Fruit fly (Drosophila melanogaster) whole organism, embryonic: ENCODE measurements around the gene CG5611.
A peak's percentile ranks its signal among the peaks of the same experiment; 100 is the strongest.

Experiments
- Atf6 ChIP-seq: fragments of 200-800 bp; sonication (Bioruptor generic); IDR thresholded peaks from 2 replicates; pipeline ENCODE4 v1.3.6; 2022; ENCODE audit warnings: missing biosample characterization, missing genetic modification characterization
- CG11560 ChIP-seq: fragments of 200-800 bp; sonication (Bioruptor generic); IDR thresholded peaks from 3 replicates; pipeline ENCODE4 v1.3.6; 2022; ENCODE audit warnings: missing biosample characterization, missing genetic modification characterization
- CG1233 ChIP-seq: fragments of 200-800 bp; sonication (Bioruptor generic); optimal IDR thresholded peaks from 4 replicates; lab custom pipeline; 2018; ENCODE audit warnings: missing biosample characterization, mild to moderate bottlenecking, missing genetic modification characterization
- CG12391 ChIP-seq: fragments of 200-800 bp; sonication (Bioruptor generic); optimal IDR thresholded peaks from 3 replicates; lab custom pipeline; 2018; ENCODE audit warnings: missing biosample characterization, mild to moderate bottlenecking, missing genetic modification characterization, moderate library complexity
- CG12942 ChIP-seq: fragments of 200-800 bp; sonication (Bioruptor generic); optimal IDR thresholded peaks from 3 replicates; lab custom pipeline; 2016; ENCODE audit warnings: missing biosample characterization, missing genetic modification characterization
- CG13287 ChIP-seq: fragments of 200-800 bp; sonication (Bioruptor generic); IDR thresholded peaks from 2 replicates; pipeline ENCODE4 v1.3.6; 2022; ENCODE audit warnings: missing biosample characterization, missing genetic modification characterization; ENCODE audit not compliant: partially characterized antibody
- CG16813 ChIP-seq: fragments of 200-800 bp; sonication (Bioruptor generic); IDR thresholded peaks from 3 replicates; pipeline ENCODE4 v1.3.6; 2022; ENCODE audit warnings: missing biosample characterization, missing genetic modification characterization; ENCODE audit not compliant: partially characterized antibody
- CG16863 ChIP-seq: fragments of 200-800 bp; sonication (Bioruptor generic); optimal IDR thresholded peaks from 3 replicates; lab custom pipeline; 2016; ENCODE audit warnings: missing biosample characterization, missing genetic modification characterization
- CG17186 ChIP-seq: fragments of 200-800 bp; sonication (Bioruptor generic); optimal IDR thresholded peaks from 3 replicates; lab custom pipeline; 2017; ENCODE audit warnings: missing biosample characterization, missing genetic modification reagents, missing genetic modification characterization
- CG1832 ChIP-seq: fragments of 200-800 bp; sonication (Bioruptor generic); optimal IDR thresholded peaks from 2 replicates; lab custom pipeline; 2017; ENCODE audit warnings: missing biosample characterization, mild to moderate bottlenecking, missing genetic modification characterization, inconsistent platforms
- CG2120 ChIP-seq: fragments of 200-800 bp; sonication (Bioruptor generic); optimal IDR thresholded peaks from 3 replicates; lab custom pipeline; 2016; ENCODE audit warnings: missing biosample characterization, missing genetic modification characterization
- CG3163 ChIP-seq: fragments of 200-800 bp; sonication (Bioruptor generic); optimal IDR thresholded peaks from 3 replicates; lab custom pipeline; 2016; ENCODE audit warnings: missing biosample characterization, missing genetic modification characterization
- CG33213 ChIP-seq: fragments of 200-800 bp; sonication (Bioruptor generic); optimal IDR thresholded peaks from 3 replicates; lab custom pipeline; 2016; ENCODE audit warnings: missing biosample characterization, missing genetic modification characterization
- CG3995 ChIP-seq: fragments of 200-800 bp; sonication (Bioruptor generic); optimal IDR thresholded peaks from 3 replicates; lab custom pipeline; 2016; ENCODE audit warnings: missing biosample characterization, missing genetic modification characterization
- CG43689 ChIP-seq: fragments of 200-800 bp; sonication (Bioruptor generic); IDR thresholded peaks from 2 replicates; pipeline ENCODE4 v1.3.6; 2022; ENCODE audit warnings: missing biosample characterization, missing genetic modification characterization
- CG6689 ChIP-seq: fragments of 200-800 bp; sonication (Bioruptor generic); IDR thresholded peaks from 2 replicates; pipeline ENCODE4 v1.3.6; 2022; ENCODE audit warnings: missing biosample characterization, missing genetic modification characterization
- CG7271 ChIP-seq: fragments of 200-800 bp; sonication (Bioruptor generic); optimal IDR thresholded peaks from 2 replicates; lab custom pipeline; 2018; ENCODE audit warnings: missing biosample characterization, mild to moderate bottlenecking, missing genetic modification characterization, moderate library complexity
- CG8359 ChIP-seq: fragments of 200-800 bp; sonication (Bioruptor generic); optimal IDR thresholded peaks from 2 replicates; lab custom pipeline; 2017; ENCODE audit warnings: missing biosample characterization, mild to moderate bottlenecking, missing genetic modification characterization, borderline replicate concordance
- CG9932 ChIP-seq: fragments of 200-800 bp; sonication (Bioruptor generic); IDR thresholded peaks from 2 replicates; pipeline ENCODE4 v1.3.6; 2022; ENCODE audit warnings: missing biosample characterization, missing genetic modification characterization
- Chrac-16 ChIP-seq: fragments of 200-800 bp; sonication (Bioruptor generic); optimal IDR thresholded peaks from 3 replicates; lab custom pipeline; 2016; ENCODE audit warnings: missing biosample characterization, missing genetic modification characterization
- Dp ChIP-seq: fragments of 200-800 bp; sonication (Bioruptor generic); optimal IDR thresholded peaks from 2 replicates; lab custom pipeline; 2018; ENCODE audit warnings: missing biosample characterization, mild to moderate bottlenecking, missing genetic modification characterization, moderate library complexity
- Ets97D ChIP-seq: fragments of 200-800 bp; sonication (Bioruptor generic); optimal IDR thresholded peaks from 3 replicates; lab custom pipeline; 2016; ENCODE audit warnings: missing biosample characterization, missing genetic modification characterization
- HLH54F ChIP-seq: fragments of 200-800 bp; sonication (Bioruptor generic); optimal IDR thresholded peaks from 3 replicates; lab custom pipeline; 2016; ENCODE audit warnings: missing biosample characterization, missing genetic modification characterization
- Jarid2 ChIP-seq: fragments of 200-800 bp; sonication (Bioruptor generic); optimal IDR thresholded peaks from 3 replicates; lab custom pipeline; 2017; ENCODE audit warnings: mild to moderate bottlenecking, missing biosample characterization, missing genetic modification reagents, missing genetic modification characterization
- MBD-R2 ChIP-seq: fragments of 200-800 bp; sonication (Bioruptor generic); IDR thresholded peaks from 2 replicates; pipeline ENCODE4 v1.3.6; 2022; ENCODE audit warnings: missing biosample characterization, missing genetic modification characterization
- Myb ChIP-seq: fragments of 200-800 bp; sonication (Bioruptor generic); optimal IDR thresholded peaks from 2 replicates; lab custom pipeline; 2016; ENCODE audit warnings: missing biosample characterization, missing genetic modification characterization
- Pdp1 ChIP-seq, 2 experiments: fragments of 200-800 bp; sonication (Bioruptor generic); optimal IDR thresholded peaks; 3 replicates each; lab custom pipeline; 2016; ENCODE audit warnings: missing biosample characterization in 2 of 2, missing genetic modification characterization in 2 of 2, mild to moderate bottlenecking in 1 of 2, moderate library complexity in 1 of 2
- Sox102F ChIP-seq: fragments of 200-800 bp; sonication (Bioruptor generic); optimal IDR thresholded peaks from 2 replicates; lab custom pipeline; 2018; ENCODE audit warnings: missing biosample characterization, mild to moderate bottlenecking, missing genetic modification characterization, moderate library complexity
- ato ChIP-seq: fragments of 200-800 bp; sonication (Bioruptor generic); IDR thresholded peaks from 2 replicates; pipeline ENCODE4 v1.3.6; 2022; ENCODE audit warnings: missing biosample characterization, missing genetic modification characterization; ENCODE audit not compliant: partially characterized antibody
- bowl ChIP-seq: fragments of 200-800 bp; sonication (Bioruptor generic); IDR thresholded peaks from 2 replicates; pipeline ENCODE4 v1.3.6; 2022; ENCODE audit warnings: missing biosample characterization, missing genetic modification characterization
- chn ChIP-seq: fragments of 200-800 bp; sonication (Bioruptor generic); optimal IDR thresholded peaks from 2 replicates; lab custom pipeline; 2016; ENCODE audit warnings: missing biosample characterization, missing genetic modification characterization
- gcm2 ChIP-seq: fragments of 200-800 bp; sonication (Bioruptor generic); optimal IDR thresholded peaks from 2 replicates; lab custom pipeline; 2016; ENCODE audit warnings: missing biosample characterization, missing genetic modification characterization
- klu ChIP-seq: fragments of 200-800 bp; sonication (Bioruptor generic); IDR thresholded peaks from 2 replicates; pipeline ENCODE4 v1.3.6; 2022; ENCODE audit warnings: missing biosample characterization, missing genetic modification characterization
- luna ChIP-seq: fragments of 200-800 bp; sonication (Bioruptor generic); optimal IDR thresholded peaks from 2 replicates; lab custom pipeline; 2016; ENCODE audit warnings: missing biosample characterization, missing genetic modification characterization
- mam ChIP-seq: fragments of 200-800 bp; sonication (Bioruptor generic); optimal IDR thresholded peaks from 3 replicates; lab custom pipeline; 2016; ENCODE audit warnings: missing biosample characterization, missing genetic modification characterization
- nmo ChIP-seq: fragments of 200-800 bp; sonication (Bioruptor generic); optimal IDR thresholded peaks from 2 replicates; lab custom pipeline; 2018; ENCODE audit warnings: missing biosample characterization, mild to moderate bottlenecking, missing genetic modification characterization, moderate library complexity
- nom ChIP-seq: fragments of 200-800 bp; sonication (Bioruptor generic); optimal IDR thresholded peaks from 2 replicates; lab custom pipeline; 2017; ENCODE audit warnings: missing biosample characterization, missing genetic modification characterization, mild to moderate bottlenecking, moderate library complexity, missing genetic modification reagents
- onecut ChIP-seq: fragments of 200-800 bp; sonication (Bioruptor generic); IDR thresholded peaks from 2 replicates; pipeline ENCODE4 v1.3.6; 2022; ENCODE audit warnings: missing biosample characterization, missing genetic modification characterization
- p53 ChIP-seq: fragments of 200-800 bp; sonication (Bioruptor generic); optimal IDR thresholded peaks from 2 replicates; lab custom pipeline; 2016; ENCODE audit warnings: missing biosample characterization, missing genetic modification characterization
- prd ChIP-seq, 3 experiments: fragments of >200 bp in 2 of 3; fragments of 200-800 bp in 1 of 3; sonication (Bioruptor generic) in 1 of 3; optimal IDR thresholded peaks in 2 of 3; IDR thresholded peaks in 1 of 3; 2 replicates in 2 of 3; 3 replicates in 1 of 3; pipeline versions ENCODE4 v1.3.6 to Lab custom; 2017 to 2022; ENCODE audit warnings: missing biosample characterization in 1 of 3, missing genetic modification characterization in 1 of 3
- row ChIP-seq: fragments of 200-800 bp; sonication (Bioruptor generic); IDR thresholded peaks from 3 replicates; pipeline ENCODE4 v1.3.6; 2022; ENCODE audit warnings: missing biosample characterization, missing genetic modification characterization
- schlank ChIP-seq: fragments of 200-800 bp; sonication (Bioruptor generic); optimal IDR thresholded peaks from 2 replicates; lab custom pipeline; 2018; ENCODE audit warnings: missing biosample characterization, mild to moderate bottlenecking, missing genetic modification characterization
- sens ChIP-seq: fragments of 200-800 bp; sonication (Bioruptor generic); peaks from one replicate; lab custom pipeline; 2016; ENCODE audit warnings: missing biosample characterization, missing genetic modification characterization
- slbo ChIP-seq: fragments of 200-800 bp; sonication (Bioruptor generic); IDR thresholded peaks from 2 replicates; pipeline ENCODE4 v1.3.6; 2022; ENCODE audit warnings: missing biosample characterization, missing genetic modification characterization
- sna ChIP-seq: fragments of 200-800 bp; sonication (Bioruptor generic); IDR thresholded peaks from 2 replicates; pipeline ENCODE4 v1.3.6; 2022; ENCODE audit warnings: missing biosample characterization, missing genetic modification characterization; ENCODE audit not compliant: partially characterized antibody
- ssp ChIP-seq: fragments of 200-800 bp; sonication (Bioruptor generic); IDR thresholded peaks from 2 replicates; pipeline ENCODE4 v1.3.6; 2022; ENCODE audit warnings: missing biosample characterization, missing genetic modification characterization
- stwl ChIP-seq: fragments of 200-800 bp; sonication (Bioruptor generic); optimal IDR thresholded peaks from 3 replicates; lab custom pipeline; 2018; ENCODE audit warnings: missing biosample characterization, mild to moderate bottlenecking, missing genetic modification characterization, moderate library complexity
- vnd ChIP-seq: fragments of 200-800 bp; sonication (Bioruptor generic); IDR thresholded peaks from 3 replicates; pipeline ENCODE4 v1.3.6; 2022; ENCODE audit warnings: missing biosample characterization, missing genetic modification characterization; ENCODE audit not compliant: partially characterized antibody
- yki ChIP-seq: fragments of >200 bp; optimal IDR thresholded peaks from 3 replicates; lab custom pipeline; 2018
- zf30C ChIP-seq: fragments of 200-800 bp; sonication (Bioruptor generic); optimal IDR thresholded peaks from 3 replicates; lab custom pipeline; 2018; ENCODE audit warnings: missing biosample characterization, mild to moderate bottlenecking, missing genetic modification characterization

Gene CG5611

DNA sequence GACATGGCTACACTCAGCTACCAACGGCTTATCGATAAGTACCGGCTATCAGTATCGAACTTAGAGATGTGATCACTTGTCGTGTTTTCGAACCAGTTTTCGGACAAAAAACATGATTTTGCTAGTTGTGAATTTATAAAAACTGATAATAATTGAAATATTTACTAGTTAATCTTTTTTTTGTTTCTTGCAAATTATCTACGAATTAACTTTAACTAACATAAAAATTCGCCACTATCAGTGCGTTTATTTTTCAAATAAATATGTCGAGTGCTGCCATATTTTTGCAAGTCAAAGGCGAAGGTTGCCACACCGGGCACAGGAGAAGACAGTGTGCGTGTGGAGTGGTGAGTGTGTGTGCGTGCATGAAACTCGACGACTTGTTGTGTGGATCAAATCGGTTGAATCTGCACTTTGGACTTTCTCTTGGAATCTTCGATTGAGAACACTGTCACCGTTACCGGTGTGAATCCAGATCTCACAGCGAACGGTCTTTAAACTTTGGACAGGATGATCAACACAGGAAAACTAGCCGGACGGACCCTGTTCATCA is 41.4 kb upstream of the CG5611 start, which contains the start of gene Hsdl2 (continued):
- TF ChIP-seq nom (GFP tag; lab: Kevin White, UChicago) (peak; percentile 99), prd (optimal IDR thresholded peaks at IDR 0.05; lab: Kevin White, UChicago) (no peak), prd (GFP tag; IDR thresholded peaks at IDR 0.05; lab: Robert Waterston, UW) (peak; percentile 70), luna (no peak), bowl (GFP tag; lab: Robert Waterston, UW) (no peak), onecut (GFP tag; lab: Robert Waterston, UW) (no peak), Atf6 (GFP tag; lab: Robert Waterston, UW) (no peak), CG7271 (tag; lab: Kevin White, UChicago) (no peak), mam (peak; percentile 7), row (GFP tag; lab: Robert Waterston, UW) (peak; percentile 75), CG1233 (GFP tag; lab: Kevin White, UChicago) (no peak), Myb (GFP tag; lab: Kevin White, UChicago) (peak; percentile 74), vnd (GFP tag; lab: Robert Waterston, UW) (peak; percentile 51; the same call in 2 of the 3 replicates), Sox102F (GFP tag; lab: Kevin White, UChicago) (no peak), CG43689 (GFP tag; lab: Robert Waterston, UW) (no peak), stwl (tag; lab: Kevin White, UChicago) (peak; percentile 15), CG17186 (GFP tag; lab: Kevin White, UChicago) (peak; percentile 37), sens (GFP tag; lab: Kevin White, UChicago) (peak; percentile 91), schlank (no peak), CG3995 (GFP tag; lab: Kevin White, UChicago) (peak; percentile 67), CG2120 (peak; percentile 76), ato (GFP tag; lab: Robert Waterston, UW) (peak; percentile 75), slbo (peak; percentile 55), CG16863 (GFP tag; lab: Kevin White, UChicago) (peak; percentile 6), MBD-R2 (GFP tag; lab: Robert Waterston, UW) (peak; percentile 61), klu (no peak), gcm2 (GFP tag; lab: Kevin White, UChicago) (peak; percentile 7), CG6689 (peak; percentile 42), Chrac-16 (GFP tag; lab: Kevin White, UChicago) (peak; percentile 45), ssp (peak; percentile 40; the same call in 1 of the 2 replicates), p53 (GFP tag; lab: Kevin White, UChicago) (no peak), zf30C (GFP tag; lab: Kevin White, UChicago) (no peak), CG1832 (no peak), CG9932 (peak; percentile 62), Jarid2 (GFP tag; lab: Kevin White, UChicago) (no peak), CG3163 (no peak), CG12942 (no peak), CG13287 (GFP tag; lab: Robert Waterston, UW) (peak; percentile 60), nmo (GFP tag; lab: Kevin White, UChicago) (peak; percentile 38), Pdp1 (GFP tag; optimal IDR thresholded peaks at IDR 0.05; lab: Kevin White, UChicago) (peak in 1 of 2 experiments; percentile 47), CG33213 (GFP tag; lab: Kevin White, UChicago) (peak; percentile 38), CG8359 (GFP tag; lab: Kevin White, UChicago) (no peak), HLH54F (GFP tag; lab: Kevin White, UChicago) (peak; percentile 56), Dp (GFP tag; lab: Kevin White, UChicago) (peak; percentile 92), Ets97D (GFP tag; lab: Kevin White, UChicago) (peak; percentile 33), CG16813 (GFP tag; lab: Robert Waterston, UW) (peak; percentile 79), CG11560 (tag; lab: Robert Waterston, UW) (no peak), chn (GFP tag; lab: Kevin White, UChicago) (no peak), sna (peak; percentile 68), CG12391 (tag; lab: Kevin White, UChicago) (peak; percentile 68), yki (lab: Kevin White, UChicago) (no peak)
